Fruit fly (Drosophila melanogaster) whole organism, embryonic: ENCODE data around the gene CG14642.

Experiments
- Atf3 ChIP-seq: fragments of 200-800 bp; sonication (Bioruptor generic); optimal IDR thresholded peaks from 3 replicates; lab custom pipeline; 2016; ENCODE audit warnings: missing biosample characterization, missing genetic modification characterization
- Bteb2 ChIP-seq: fragments of 200-800 bp; sonication (Bioruptor generic); optimal IDR thresholded peaks from 2 replicates; lab custom pipeline; 2016; ENCODE audit warnings: missing biosample characterization, missing genetic modification characterization
- CG10209 ChIP-seq: fragments of 200-800 bp; sonication (Bioruptor generic); optimal IDR thresholded peaks from 3 replicates; lab custom pipeline; 2017; ENCODE audit warnings: missing biosample characterization, mild to moderate bottlenecking, missing genetic modification characterization, missing genetic modification reagents
- CG11085 ChIP-seq: fragments of 200-800 bp; sonication (Bioruptor generic); IDR thresholded peaks from 2 replicates; pipeline ENCODE4 v1.3.6; 2022; ENCODE audit warnings: missing biosample characterization, missing genetic modification characterization
- CG11696 ChIP-seq: fragments of 200-800 bp; sonication (Bioruptor generic); IDR thresholded peaks from 2 replicates; pipeline ENCODE4 v1.3.6; 2022; ENCODE audit warnings: missing biosample characterization, missing genetic modification characterization
- CG12769 ChIP-seq: fragments of 200-800 bp; sonication (Bioruptor generic); optimal IDR thresholded peaks from 2 replicates; lab custom pipeline; 2019; ENCODE audit warnings: missing biosample characterization, mild to moderate bottlenecking, missing genetic modification characterization, moderate library complexity
- CG12942 ChIP-seq: fragments of 200-800 bp; sonication (Bioruptor generic); optimal IDR thresholded peaks from 3 replicates; lab custom pipeline; 2016; ENCODE audit warnings: missing biosample characterization, missing genetic modification characterization
- CG13296 ChIP-seq: fragments of 200-800 bp; sonication (Bioruptor generic); optimal IDR thresholded peaks from 3 replicates; lab custom pipeline; 2018; ENCODE audit warnings: missing biosample characterization, mild to moderate bottlenecking, missing genetic modification characterization
- CG13775 ChIP-seq: fragments of 200-800 bp; sonication (Bioruptor generic); optimal IDR thresholded peaks from 3 replicates; lab custom pipeline; 2017; ENCODE audit warnings: missing biosample characterization, mild to moderate bottlenecking, missing genetic modification characterization
- CG14014 ChIP-seq: fragments of 200-800 bp; sonication (Bioruptor generic); IDR thresholded peaks from 2 replicates; pipeline ENCODE4 v1.3.6; 2022; ENCODE audit warnings: missing biosample characterization, missing genetic modification characterization
- CG14710 ChIP-seq: fragments of 200-800 bp; sonication (Bioruptor generic); optimal IDR thresholded peaks from 3 replicates; lab custom pipeline; 2019; ENCODE audit warnings: missing biosample characterization, mild to moderate bottlenecking, missing genetic modification characterization, moderate library complexity
- CG15514 ChIP-seq: fragments of 200-800 bp; sonication (Bioruptor generic); optimal IDR thresholded peaks from 3 replicates; lab custom pipeline; 2017; ENCODE audit warnings: missing biosample characterization, missing genetic modification characterization, mild to moderate bottlenecking, moderate library complexity, missing genetic modification reagents
- CG1832 ChIP-seq: fragments of 200-800 bp; sonication (Bioruptor generic); optimal IDR thresholded peaks from 2 replicates; lab custom pipeline; 2017; ENCODE audit warnings: missing biosample characterization, mild to moderate bottlenecking, missing genetic modification characterization, inconsistent platforms
- CG2202 ChIP-seq: fragments of 200-800 bp; sonication (Bioruptor generic); optimal IDR thresholded peaks from 2 replicates; lab custom pipeline; 2018; ENCODE audit warnings: missing biosample characterization, mild to moderate bottlenecking, missing genetic modification characterization
- CG2678 ChIP-seq: fragments of 200-800 bp; sonication (Bioruptor generic); optimal IDR thresholded peaks from 3 replicates; lab custom pipeline; 2019; ENCODE audit warnings: missing biosample characterization, mild to moderate bottlenecking, missing genetic modification characterization, moderate library complexity
- CG31388 ChIP-seq: fragments of 200-800 bp; sonication (Bioruptor generic); optimal IDR thresholded peaks from 2 replicates; lab custom pipeline; 2016; ENCODE audit warnings: missing biosample characterization, missing genetic modification characterization
- CG3407 ChIP-seq: fragments of 200-800 bp; sonication (Bioruptor generic); optimal IDR thresholded peaks from 2 replicates; lab custom pipeline; 2018; ENCODE audit warnings: missing biosample characterization, mild to moderate bottlenecking, missing genetic modification characterization
- CG3726 ChIP-seq: fragments of 200-800 bp; sonication (Bioruptor generic); IDR thresholded peaks from 3 replicates; pipeline ENCODE4, ENCODE4 v1.3.6; 2022; ENCODE audit warnings: missing biosample characterization, missing genetic modification characterization
- CG6683 ChIP-seq: fragments of 200-800 bp; sonication (Bioruptor generic); optimal IDR thresholded peaks from 2 replicates; lab custom pipeline; 2017; ENCODE audit warnings: missing biosample characterization, mild to moderate bottlenecking, missing genetic modification characterization, missing genetic modification reagents
- CG6791 ChIP-seq: fragments of 200-800 bp; sonication (Bioruptor generic); IDR thresholded peaks from 3 replicates; pipeline ENCODE4 v1.3.6; 2022; ENCODE audit warnings: missing biosample characterization, missing genetic modification characterization; ENCODE audit not compliant: partially characterized antibody
- CG7357 ChIP-seq: fragments of 200-800 bp; sonication (Bioruptor generic); IDR thresholded peaks from 3 replicates; pipeline ENCODE4 v1.3.6; 2022; ENCODE audit warnings: missing biosample characterization, missing genetic modification characterization
- Dek ChIP-seq: fragments of 200-800 bp; sonication (Bioruptor generic); optimal IDR thresholded peaks from 3 replicates; lab custom pipeline; 2019; ENCODE audit warnings: missing biosample characterization, mild to moderate bottlenecking, missing genetic modification characterization, moderate library complexity
- Doc2 ChIP-seq: fragments of 200-800 bp; sonication (Bioruptor generic); IDR thresholded peaks from 2 replicates; pipeline ENCODE4 v1.3.6; 2022; ENCODE audit warnings: missing biosample characterization, missing genetic modification characterization
- Dref ChIP-seq: fragments of 200-800 bp; sonication (Bioruptor generic); IDR thresholded peaks from 2 replicates; pipeline ENCODE4 v1.3.6; 2022; ENCODE audit warnings: missing biosample characterization, missing genetic modification characterization
- HLH4C ChIP-seq: fragments of 200-800 bp; sonication (Bioruptor generic); IDR thresholded peaks from 3 replicates; pipeline ENCODE4 v1.3.6; 2022; ENCODE audit warnings: missing biosample characterization, missing genetic modification characterization; ENCODE audit not compliant: partially characterized antibody
- HLH54F ChIP-seq: fragments of 200-800 bp; sonication (Bioruptor generic); optimal IDR thresholded peaks from 3 replicates; lab custom pipeline; 2016; ENCODE audit warnings: missing biosample characterization, missing genetic modification characterization
- Hey ChIP-seq: fragments of 200-800 bp; sonication (Bioruptor generic); optimal IDR thresholded peaks from 3 replicates; lab custom pipeline; 2018; ENCODE audit warnings: missing biosample characterization, mild to moderate bottlenecking, missing genetic modification characterization
- MBD-R2 ChIP-seq: fragments of 200-800 bp; sonication (Bioruptor generic); IDR thresholded peaks from 2 replicates; pipeline ENCODE4 v1.3.6; 2022; ENCODE audit warnings: missing biosample characterization, missing genetic modification characterization
- NC2α ChIP-seq: fragments of 200-800 bp; sonication (Bioruptor generic); optimal IDR thresholded peaks from 2 replicates; lab custom pipeline; 2016; ENCODE audit warnings: missing biosample characterization, missing genetic modification characterization
- NC2β ChIP-seq: fragments of 200-800 bp; sonication (Bioruptor generic); optimal IDR thresholded peaks from 2 replicates; lab custom pipeline; 2016; ENCODE audit warnings: missing biosample characterization, missing genetic modification characterization
- Nf-YA ChIP-seq: fragments of 200-800 bp; sonication (Bioruptor generic); IDR thresholded peaks from 2 replicates; pipeline ENCODE4 v1.3.6; 2022; ENCODE audit warnings: missing biosample characterization, missing genetic modification characterization
- Opbp ChIP-seq: fragments of 200-800 bp; sonication (Bioruptor generic); IDR thresholded peaks from 3 replicates; pipeline ENCODE4 v1.3.6; 2022; ENCODE audit warnings: missing biosample characterization, missing genetic modification characterization; ENCODE audit not compliant: partially characterized antibody
- PHDP ChIP-seq: fragments of 200-800 bp; sonication (Bioruptor generic); optimal IDR thresholded peaks from 3 replicates; lab custom pipeline; 2018; ENCODE audit warnings: missing biosample characterization, mild to moderate bottlenecking, missing genetic modification characterization, moderate library complexity
- Ptx1 ChIP-seq: fragments of 200-800 bp; sonication (Bioruptor generic); IDR thresholded peaks from 2 replicates; pipeline ENCODE4 v1.3.6; 2022; ENCODE audit warnings: missing biosample characterization, missing genetic modification characterization
- Vsx1 ChIP-seq: fragments of 200-800 bp; sonication (Bioruptor generic); optimal IDR thresholded peaks from 2 replicates; lab custom pipeline; 2017; ENCODE audit warnings: missing biosample characterization, mild to moderate bottlenecking, missing genetic modification characterization, missing genetic modification reagents
- Xbp1 ChIP-seq: fragments of 200-800 bp; sonication (Bioruptor generic); optimal IDR thresholded peaks from 3 replicates; lab custom pipeline; 2016; ENCODE audit warnings: missing biosample characterization, mild to moderate bottlenecking, missing genetic modification characterization
- Xrp1 ChIP-seq: fragments of 200-800 bp; sonication (Bioruptor generic); IDR thresholded peaks from 2 replicates; pipeline ENCODE4 v1.3.6; 2022; ENCODE audit warnings: missing biosample characterization, missing genetic modification characterization
- ab ChIP-seq: fragments of 200-800 bp; sonication (Bioruptor generic); optimal IDR thresholded peaks from 2 replicates; lab custom pipeline; 2016; ENCODE audit warnings: missing biosample characterization, missing genetic modification characterization
- crp ChIP-seq, 2 experiments: fragments of 200-800 bp; sonication (Bioruptor generic); optimal IDR thresholded peaks; 2 replicates in 1 of 2; 3 replicates in 1 of 2; lab custom pipeline; 2017; ENCODE audit warnings: missing biosample characterization in 2 of 2, missing genetic modification characterization in 2 of 2, mild to moderate bottlenecking in 1 of 2, moderate library complexity in 1 of 2
- exex ChIP-seq: fragments of 200-800 bp; sonication (Bioruptor generic); optimal IDR thresholded peaks from 4 replicates; lab custom pipeline; 2018; ENCODE audit warnings: missing biosample characterization, mild to moderate bottlenecking, missing genetic modification characterization, moderate library complexity
- gce ChIP-seq: fragments of 200-800 bp; sonication (Bioruptor generic); IDR thresholded peaks from 3 replicates; pipeline ENCODE4 v1.3.6; 2022; ENCODE audit warnings: missing biosample characterization, missing genetic modification characterization
- maf-S ChIP-seq: fragments of 200-800 bp; sonication (Bioruptor generic); optimal IDR thresholded peaks from 2 replicates; lab custom pipeline; 2016; ENCODE audit warnings: missing biosample characterization, missing genetic modification characterization
- mam ChIP-seq: fragments of 200-800 bp; sonication (Bioruptor generic); optimal IDR thresholded peaks from 3 replicates; lab custom pipeline; 2016; ENCODE audit warnings: missing biosample characterization, missing genetic modification characterization
- phol ChIP-seq: fragments of 200-800 bp; sonication (Bioruptor generic); optimal IDR thresholded peaks from 3 replicates; lab custom pipeline; 2018; ENCODE audit warnings: missing biosample characterization, mild to moderate bottlenecking, missing genetic modification characterization, moderate library complexity
- pita ChIP-seq: fragments of 200-800 bp; sonication (Bioruptor generic); optimal IDR thresholded peaks from 2 replicates; lab custom pipeline; 2017; ENCODE audit warnings: missing biosample characterization, mild to moderate bottlenecking, missing genetic modification characterization
- tio ChIP-seq: fragments of 200-800 bp; sonication (Bioruptor generic); optimal IDR thresholded peaks from 2 replicates; lab custom pipeline; 2017; ENCODE audit warnings: missing biosample characterization, missing genetic modification characterization, inconsistent platforms
- tup ChIP-seq: fragments of 200-800 bp; sonication (Bioruptor generic); optimal IDR thresholded peaks from 2 replicates; lab custom pipeline; 2016; ENCODE audit warnings: missing biosample characterization, mild to moderate bottlenecking, missing genetic modification characterization, moderate library complexity
- vnd ChIP-seq: fragments of 200-800 bp; sonication (Bioruptor generic); IDR thresholded peaks from 3 replicates; pipeline ENCODE4 v1.3.6; 2022; ENCODE audit warnings: missing biosample characterization, missing genetic modification characterization; ENCODE audit not compliant: partially characterized antibody
- z ChIP-seq: fragments of 200-800 bp; sonication (Bioruptor generic); IDR thresholded peaks from 3 replicates; pipeline ENCODE4 v1.3.6; 2022; ENCODE audit warnings: missing biosample characterization, missing genetic modification characterization

CG14642 gene

dm6 chr3R:4229137-4229764 lies 13.3 kb downstream of the CG14642 start, which contains the start of gene DhpD (continued):
- TF ChIP-seq Hey (no peak), CG10209 (GFP tag; lab: Kevin White, UChicago) (peak; percentile 69), Vsx1 (GFP tag; lab: Kevin White, UChicago) (no peak), pita (GFP tag; lab: Kevin White, UChicago) (peak; percentile 15), NC2α (no peak), crp (GFP tag; optimal IDR thresholded peaks at IDR 0.05; lab: Kevin White, UChicago) (peak in 1 of 2 experiments; percentile 78), Xbp1 (GFP tag; lab: Kevin White, UChicago) (peak; percentile 68), tup (GFP tag; lab: Kevin White, UChicago) (no peak), Dref (GFP tag; lab: Robert Waterston, UW) (peak; percentile 32; the same call in 1 of the 2 replicates), CG15514 (GFP tag; lab: Kevin White, UChicago) (peak; percentile 67), Doc2 (GFP tag; lab: Robert Waterston, UW) (no peak), CG12769 (tag; lab: Kevin White, UChicago) (peak; percentile 77), CG14710 (peak; percentile 66), Atf3 (GFP tag; lab: Kevin White, UChicago) (no peak), z (GFP tag; lab: Robert Waterston, UW) (no peak), NC2β (GFP tag; lab: Kevin White, UChicago) (no peak), CG3407 (GFP tag; lab: Kevin White, UChicago) (peak; percentile 42), CG3726 (GFP tag; lab: Robert Waterston, UW) (no peak), CG13775 (peak; percentile 55), Ptx1 (GFP tag; lab: Robert Waterston, UW) (peak; percentile 77), phol (tag; lab: Kevin White, UChicago) (peak; percentile 81), gce (GFP tag; lab: Robert Waterston, UW) (no peak), CG11085 (GFP tag; lab: Robert Waterston, UW) (peak; percentile 78), CG2678 (tag; lab: Kevin White, UChicago) (peak; percentile 87), PHDP (tag; lab: Kevin White, UChicago) (peak; percentile 74), Nf-YA (peak; percentile 54; the same call in 1 of the 2 replicates), CG14014 (GFP tag; lab: Robert Waterston, UW) (peak; percentile 54), exex (tag; lab: Kevin White, UChicago) (no peak), vnd (GFP tag; lab: Robert Waterston, UW) (peak; percentile 83), CG1832 (GFP tag; lab: Kevin White, UChicago) (no peak), Xrp1 (GFP tag; lab: Robert Waterston, UW) (peak; percentile 81), Opbp (GFP tag; lab: Robert Waterston, UW) (peak; percentile 74; the same call in 2 of the 3 replicates), HLH54F (peak; percentile 61), CG7357 (GFP tag; lab: Robert Waterston, UW) (peak; percentile 43; the same call in 2 of the 3 replicates), Dek (tag; lab: Kevin White, UChicago) (no peak), CG11696 (GFP tag; lab: Robert Waterston, UW) (no peak), CG2202 (tag; lab: Kevin White, UChicago) (no peak), Bteb2 (peak; percentile 56), MBD-R2 (GFP tag; lab: Robert Waterston, UW) (peak; percentile 73), tio (GFP tag; lab: Kevin White, UChicago) (peak; percentile 49), ab (GFP tag; lab: Kevin White, UChicago) (no peak), maf-S (GFP tag; lab: Kevin White, UChicago) (no peak), CG6791 (GFP tag; lab: Robert Waterston, UW) (peak; percentile 88), CG31388 (GFP tag; lab: Kevin White, UChicago) (peak; percentile 26), mam (GFP tag; lab: Kevin White, UChicago) (peak; percentile 55), HLH4C (peak; percentile 93), CG13296 (GFP tag; lab: Kevin White, UChicago) (peak; percentile 70), CG6683 (peak; percentile 10), CG12942 (GFP tag; lab: Kevin White, UChicago) (peak; percentile 61)
